Worm (Caenorhabditis elegans) whole organism, young adult: Measurements from ENCODE around the gene F43E2.1.

Source experiments
- ama-1 ChIP-seq, 3 experiments: fragments of 150-350 bp in 1 of 3; sonication (generic microtip) in 2 of 3; optimal IDR thresholded peaks; 2 replicates each; lab custom pipeline; 2014 to 2018; ENCODE audit warnings: missing biosample characterization in 2 of 3, missing genetic modification characterization in 2 of 3, missing genetic modification reagents in 2 of 3
- aptf-2 ChIP-seq: fragments of 200-800 bp; sonication (Bioruptor generic); conservative IDR thresholded peaks from 2 replicates; pipeline ENCODE4 v1.3.6; 2022; ENCODE audit warnings: missing genetic modification reagents, missing genetic modification characterization, missing compliant biosample characterization
- ceh-91 ChIP-seq: fragments of 200-800 bp; sonication (Bioruptor generic); IDR thresholded peaks from 2 replicates; pipeline ENCODE4 v1.3.6; 2022; ENCODE audit warnings: missing genetic modification reagents, missing genetic modification characterization, missing compliant biosample characterization
- hrde-1 ChIP-seq: sonication (generic microtip); optimal IDR thresholded peaks from 2 replicates; lab custom pipeline; 2016; ENCODE audit warnings: missing genetic modification characterization, mild to moderate bottlenecking, missing compliant biosample characterization, moderate library complexity, missing genotype, missing genetic modification reagents, borderline replicate concordance
- let-526 ChIP-seq: fragments of 200-800 bp; sonication (Bioruptor generic); IDR thresholded peaks from 2 replicates; pipeline ENCODE4 v1.3.6; 2022; ENCODE audit warnings: missing genetic modification reagents, missing genetic modification characterization, missing compliant biosample characterization
- nfya-1 ChIP-seq: sonication (generic microtip); optimal IDR thresholded peaks from 2 replicates; lab custom pipeline; 2017; ENCODE audit warnings: antibody characterized with exemption, missing compliant biosample characterization, missing genetic modification characterization, borderline replicate concordance; ENCODE audit not compliant: insufficient read depth
- pha-4 ChIP-seq: fragments of 150-350 bp; sonication (generic microtip); optimal IDR thresholded peaks from 2 replicates; lab custom pipeline; 2014; ENCODE audit warnings: missing biosample characterization, missing genetic modification reagents, missing genetic modification characterization

DNA sequence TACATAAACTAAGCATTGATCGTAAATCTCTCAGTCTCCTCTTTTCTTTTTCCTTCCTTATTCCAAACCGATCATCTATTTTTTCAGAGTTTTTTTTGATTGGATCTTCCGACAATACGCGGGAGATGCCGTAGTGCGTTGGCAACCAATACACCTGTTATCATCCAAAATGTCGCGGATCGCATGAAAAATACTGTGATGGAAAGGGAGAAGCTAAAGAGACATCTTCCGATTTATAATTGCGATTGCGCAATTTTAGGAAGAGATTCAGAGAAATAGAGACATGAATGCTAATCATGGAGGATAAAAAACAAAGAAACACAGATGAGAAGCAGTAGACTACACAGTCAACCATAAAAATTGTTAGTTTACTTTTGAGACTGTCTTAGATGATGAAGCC lies 31.4 kb downstream of the F43E2.1 start:
- TF ChIP-seq hrde-1 (tag; lab: Kevin White, UChicago) (no peak), ama-1 (optimal IDR thresholded peaks at IDR 0.05; lab: Kevin White, UChicago) (no peak), ama-1 (GFP tag; optimal IDR thresholded peaks at IDR 0.05; lab: Kevin White, UChicago) (no peak), aptf-2 (GFP tag; lab: Robert Waterston, UW) (no peak), let-526 (GFP tag; lab: Robert Waterston, UW) (no peak), pha-4 (tag; lab: Kevin White, UChicago) (no peak), nfya-1 (tag; lab: Kevin White, UChicago) (no peak), ceh-91 (GFP tag; lab: Robert Waterston, UW) (no peak)
